Fruit fly (Drosophila melanogaster) whole organism, embryonic: ENCODE measurements around the gene Argk1.
A peak's percentile ranks its signal among the peaks of the same experiment; 100 is the strongest.

Experiments used
- Ada2b ChIP-seq: fragments of 200-800 bp; sonication (Bioruptor generic); IDR thresholded peaks from 2 replicates; pipeline ENCODE4 v1.3.6; 2022; ENCODE audit warnings: missing biosample characterization, missing genetic modification characterization
- Atf3 ChIP-seq: fragments of 200-800 bp; sonication (Bioruptor generic); optimal IDR thresholded peaks from 3 replicates; lab custom pipeline; 2016; ENCODE audit warnings: missing biosample characterization, missing genetic modification characterization
- Atf6 ChIP-seq: fragments of 200-800 bp; sonication (Bioruptor generic); IDR thresholded peaks from 2 replicates; pipeline ENCODE4 v1.3.6; 2022; ENCODE audit warnings: missing biosample characterization, missing genetic modification characterization
- BEAF-32 ChIP-seq: fragments of 200-800 bp; sonication (Bioruptor generic); optimal IDR thresholded peaks from 3 replicates; lab custom pipeline; 2017; ENCODE audit warnings: missing biosample characterization, missing genetic modification characterization, mild to moderate bottlenecking, moderate library complexity, missing genetic modification reagents
- CG11247 ChIP-seq: fragments of 200-800 bp; sonication (Bioruptor generic); IDR thresholded peaks from 2 replicates; pipeline ENCODE4 v1.3.6; 2022; ENCODE audit warnings: missing biosample characterization, missing genetic modification characterization
- CG11504 ChIP-seq: fragments of 200-800 bp; sonication (Bioruptor generic); optimal IDR thresholded peaks from 3 replicates; lab custom pipeline; 2019; ENCODE audit warnings: missing biosample characterization, mild to moderate bottlenecking, missing genetic modification characterization, moderate library complexity
- CG12155 ChIP-seq: fragments of 200-800 bp; sonication (Bioruptor generic); optimal IDR thresholded peaks from 3 replicates; lab custom pipeline; 2016; ENCODE audit warnings: missing biosample characterization, missing genetic modification characterization
- CG13624 ChIP-seq: fragments of 200-800 bp; sonication (Bioruptor generic); optimal IDR thresholded peaks from 2 replicates; lab custom pipeline; 2016; ENCODE audit warnings: missing biosample characterization, missing genetic modification characterization
- CG14965 ChIP-seq: fragments of 200-800 bp; sonication (Bioruptor generic); optimal IDR thresholded peaks from 2 replicates; lab custom pipeline; 2016; ENCODE audit warnings: missing biosample characterization, missing genetic modification characterization, borderline replicate concordance
- CG17361 ChIP-seq: fragments of 200-800 bp; sonication (Bioruptor generic); IDR thresholded peaks from 3 replicates; pipeline ENCODE4 v1.3.6; 2022; ENCODE audit warnings: missing biosample characterization, missing genetic modification characterization
- CG1792 ChIP-seq: fragments of 200-800 bp; sonication (Bioruptor generic); optimal IDR thresholded peaks from 2 replicates; lab custom pipeline; 2016; ENCODE audit warnings: missing biosample characterization, missing genetic modification characterization
- CG18262 ChIP-seq: fragments of 200-800 bp; optimal IDR thresholded peaks from 3 replicates; lab custom pipeline; 2019; ENCODE audit warnings: missing biosample characterization, mild to moderate bottlenecking, missing genetic modification characterization, moderate library complexity
- CG31388 ChIP-seq: fragments of 200-800 bp; sonication (Bioruptor generic); optimal IDR thresholded peaks from 2 replicates; lab custom pipeline; 2016; ENCODE audit warnings: missing biosample characterization, missing genetic modification characterization
- CG34224 ChIP-seq: fragments of 200-800 bp; sonication (Bioruptor generic); IDR thresholded peaks from 3 replicates; pipeline ENCODE4 v1.3.6; 2022; ENCODE audit warnings: missing biosample characterization, missing genetic modification characterization; ENCODE audit not compliant: partially characterized antibody
- CG34376 ChIP-seq: fragments of 200-800 bp; sonication (Bioruptor generic); optimal IDR thresholded peaks from 2 replicates; lab custom pipeline; 2018; ENCODE audit warnings: missing biosample characterization, mild to moderate bottlenecking, missing genetic modification characterization
- CG4707 ChIP-seq: fragments of 200-800 bp; sonication (Bioruptor generic); optimal IDR thresholded peaks from 2 replicates; lab custom pipeline; 2018; ENCODE audit warnings: missing biosample characterization, mild to moderate bottlenecking, missing genetic modification characterization, moderate library complexity
- CG6813 ChIP-seq: fragments of 200-800 bp; sonication (Bioruptor generic); optimal IDR thresholded peaks from 2 replicates; lab custom pipeline; 2017; ENCODE audit warnings: missing biosample characterization, missing genetic modification characterization, mild to moderate bottlenecking, moderate library complexity, missing genetic modification reagents
- CG7963 ChIP-seq: fragments of 200-800 bp; sonication (Bioruptor generic); IDR thresholded peaks from 3 replicates; pipeline ENCODE4 v1.3.6; 2022; ENCODE audit warnings: missing biosample characterization, missing genetic modification characterization; ENCODE audit not compliant: partially characterized antibody
- CG7987 ChIP-seq: fragments of 200-800 bp; sonication (Bioruptor generic); optimal IDR thresholded peaks from 2 replicates; lab custom pipeline; 2018; ENCODE audit warnings: missing biosample characterization, mild to moderate bottlenecking, missing genetic modification characterization, moderate library complexity
- CG8944 ChIP-seq: fragments of 200-800 bp; sonication (Bioruptor generic); optimal IDR thresholded peaks from 3 replicates; lab custom pipeline; 2016; ENCODE audit warnings: missing biosample characterization, missing genetic modification characterization
- CG9437 ChIP-seq: fragments of 200-800 bp; sonication (Bioruptor generic); optimal IDR thresholded peaks from 2 replicates; lab custom pipeline; 2018; ENCODE audit warnings: missing biosample characterization, mild to moderate bottlenecking, missing genetic modification characterization
- CG9797 ChIP-seq: fragments of 200-800 bp; sonication (Bioruptor generic); optimal IDR thresholded peaks from 3 replicates; lab custom pipeline; 2018; ENCODE audit warnings: missing biosample characterization, mild to moderate bottlenecking, missing genetic modification characterization
- HHEX ChIP-seq: fragments of 200-800 bp; sonication (Bioruptor generic); optimal IDR thresholded peaks from 3 replicates; lab custom pipeline; 2017; ENCODE audit warnings: missing biosample characterization, mild to moderate bottlenecking, missing genetic modification characterization, missing genetic modification reagents
- HmgD ChIP-seq: fragments of 200-800 bp; sonication (Bioruptor generic); optimal IDR thresholded peaks from 3 replicates; lab custom pipeline; 2016; ENCODE audit warnings: missing biosample characterization, missing genetic modification characterization
- NK7.1 ChIP-seq: fragments of 200-800 bp; sonication (Bioruptor generic); optimal IDR thresholded peaks from 3 replicates; lab custom pipeline; 2016; ENCODE audit warnings: missing biosample characterization, missing genetic modification characterization
- Nf-YB ChIP-seq: fragments of 200-800 bp; sonication (Bioruptor generic); optimal IDR thresholded peaks from 3 replicates; lab custom pipeline; 2019; ENCODE audit warnings: missing biosample characterization, mild to moderate bottlenecking, missing genetic modification characterization, moderate library complexity
- Ssrp ChIP-seq: fragments of 200-800 bp; sonication (Bioruptor generic); optimal IDR thresholded peaks from 2 replicates; lab custom pipeline; 2018; ENCODE audit warnings: missing biosample characterization, mild to moderate bottlenecking, missing genetic modification characterization, moderate library complexity
- Tbp ChIP-seq: fragments of >200 bp; optimal IDR thresholded peaks from 2 replicates; lab custom pipeline; 2018; ENCODE audit warnings: missing biosample characterization, missing genetic modification characterization
- btn ChIP-seq: fragments of 200-800 bp; sonication (Bioruptor generic); optimal IDR thresholded peaks from 2 replicates; lab custom pipeline; 2016; ENCODE audit warnings: missing biosample characterization, missing genetic modification characterization
- cas ChIP-seq: fragments of 200-800 bp; sonication (Bioruptor generic); IDR thresholded peaks from 2 replicates; pipeline ENCODE4 v1.3.6; 2022; ENCODE audit warnings: missing biosample characterization, missing genetic modification characterization
- caup ChIP-seq: fragments of 200-800 bp; sonication (Bioruptor generic); optimal IDR thresholded peaks from 3 replicates; lab custom pipeline; 2017; ENCODE audit warnings: missing biosample characterization, mild to moderate bottlenecking, missing genetic modification characterization, moderate library complexity; ENCODE audit not compliant: severe bottlenecking
- chm ChIP-seq: fragments of 200-800 bp; sonication (Bioruptor generic); IDR thresholded peaks from 2 replicates; pipeline ENCODE4 v1.3.6; 2022; ENCODE audit warnings: missing biosample characterization, missing genetic modification characterization
- da ChIP-seq: fragments of 200-800 bp; sonication (Bioruptor generic); optimal IDR thresholded peaks from 2 replicates; lab custom pipeline; 2016; ENCODE audit warnings: missing biosample characterization, missing genetic modification characterization
- esg ChIP-seq: fragments of 200-800 bp; sonication (Bioruptor generic); conservative IDR thresholded peaks from 2 replicates; pipeline ENCODE4 v1.3.6; 2022; ENCODE audit warnings: missing biosample characterization, missing genetic modification characterization
- eyg ChIP-seq: fragments of 200-800 bp; sonication (Bioruptor generic); optimal IDR thresholded peaks from 3 replicates; lab custom pipeline; 2016; ENCODE audit warnings: missing biosample characterization, missing genetic modification characterization
- gcm2 ChIP-seq: fragments of 200-800 bp; sonication (Bioruptor generic); optimal IDR thresholded peaks from 2 replicates; lab custom pipeline; 2016; ENCODE audit warnings: missing biosample characterization, missing genetic modification characterization
- gem ChIP-seq: fragments of 200-800 bp; sonication (Bioruptor generic); optimal IDR thresholded peaks from 2 replicates; lab custom pipeline; 2019; ENCODE audit warnings: missing biosample characterization, mild to moderate bottlenecking, missing genetic modification characterization, moderate library complexity
- hth ChIP-seq: fragments of >200 bp; optimal IDR thresholded peaks from 2 replicates; lab custom pipeline; 2017; ENCODE audit warnings: inconsistent platforms
- inv ChIP-seq: fragments of 200-800 bp; sonication (Bioruptor generic); IDR thresholded peaks from 2 replicates; pipeline ENCODE4 v1.3.6; 2022; ENCODE audit warnings: missing biosample characterization, missing genetic modification characterization; ENCODE audit not compliant: partially characterized antibody
- jing ChIP-seq: fragments of 200-800 bp; sonication (Bioruptor generic); optimal IDR thresholded peaks from 2 replicates; lab custom pipeline; 2018; ENCODE audit warnings: missing biosample characterization, mild to moderate bottlenecking, missing genetic modification characterization
- nau ChIP-seq: fragments of 200-800 bp; sonication (Bioruptor generic); optimal IDR thresholded peaks from 3 replicates; lab custom pipeline; 2017; ENCODE audit warnings: missing biosample characterization, mild to moderate bottlenecking, missing genetic modification characterization, missing genetic modification reagents
- oc ChIP-seq: fragments of 200-800 bp; sonication (Bioruptor generic); optimal IDR thresholded peaks from 2 replicates; lab custom pipeline; 2018; ENCODE audit warnings: missing biosample characterization, mild to moderate bottlenecking, missing genetic modification characterization, moderate library complexity
- pfk ChIP-seq: fragments of 200-800 bp; sonication (Bioruptor generic); optimal IDR thresholded peaks from 2 replicates; lab custom pipeline; 2018; ENCODE audit warnings: missing biosample characterization, mild to moderate bottlenecking, missing genetic modification characterization, moderate library complexity
- pnt ChIP-seq: fragments of 200-800 bp; sonication (Bioruptor generic); optimal IDR thresholded peaks from 3 replicates; lab custom pipeline; 2016; ENCODE audit warnings: missing biosample characterization, missing genetic modification characterization
- pros ChIP-seq: fragments of 200-800 bp; sonication (Bioruptor generic); optimal IDR thresholded peaks from 3 replicates; lab custom pipeline; 2019; ENCODE audit warnings: missing biosample characterization, mild to moderate bottlenecking, missing genetic modification characterization, moderate library complexity
- sens ChIP-seq: fragments of 200-800 bp; sonication (Bioruptor generic); peaks from one replicate; lab custom pipeline; 2016; ENCODE audit warnings: missing biosample characterization, missing genetic modification characterization
- ttk ChIP-seq: fragments of 200-800 bp; sonication (Bioruptor generic); IDR thresholded peaks from 2 replicates; pipeline ENCODE4 v2.1.2; 2022; ENCODE audit warnings: missing biosample characterization, missing genetic modification characterization
- vnd ChIP-seq: fragments of 200-800 bp; sonication (Bioruptor generic); IDR thresholded peaks from 3 replicates; pipeline ENCODE4 v1.3.6; 2022; ENCODE audit warnings: missing biosample characterization, missing genetic modification characterization; ENCODE audit not compliant: partially characterized antibody
- zfh1 ChIP-seq: fragments of 200-800 bp; sonication (Bioruptor generic); IDR thresholded peaks from 3 replicates; pipeline ENCODE4 v1.3.6; 2022; ENCODE audit warnings: missing biosample characterization, missing genetic modification characterization

Argk1 gene

dm6 chr3L:9072731-9073385, 7.0 kb upstream of the Argk1 start, which contains the start of the genes CG4911 and CG4942 (continued):
- peak; percentile 71 for TF ChIP-seq CG12155 (GFP tag; lab: Kevin White, UChicago)
- TF ChIP-seq CG31388 (GFP tag; lab: Kevin White, UChicago), result no peak
- TF ChIP-seq Nf-YB (GFP tag; lab: Kevin White, UChicago), result peak; percentile 35
- no peak for TF ChIP-seq CG13624 (GFP tag; lab: Kevin White, UChicago)
- TF ChIP-seq CG1792 (GFP tag; lab: Kevin White, UChicago), result peak; percentile 6
- TF ChIP-seq CG11247, result peak; percentile 68
- TF ChIP-seq BEAF-32 (GFP tag; lab: Kevin White, UChicago), result peak; percentile 49
- peak; percentile 21; the same call in 1 of the 2 replicates for TF ChIP-seq cas (GFP tag; lab: Robert Waterston, UW)
- peak; percentile 88 for TF ChIP-seq CG17361 (GFP tag; lab: Robert Waterston, UW)
- peak; percentile 73 for TF ChIP-seq CG9437
- TF ChIP-seq CG18262 (tag; lab: Kevin White, UChicago), result peak; percentile 75
- TF ChIP-seq eyg (GFP tag; lab: Kevin White, UChicago), result no peak
- TF ChIP-seq Ssrp (tag; lab: Kevin White, UChicago), result peak; percentile 76
- TF ChIP-seq gcm2 (GFP tag; lab: Kevin White, UChicago), result no peak
- TF ChIP-seq esg (GFP tag; lab: Robert Waterston, UW), result peak; percentile 44; the same call in 1 of the 2 replicates
- TF ChIP-seq Atf3, result peak; percentile 43
- peak; percentile 75 for TF ChIP-seq CG11504 (tag; lab: Kevin White, UChicago)
- no peak for TF ChIP-seq hth (lab: Kevin White, UChicago)
- TF ChIP-seq NK7.1 (GFP tag; lab: Kevin White, UChicago), result no peak
- TF ChIP-seq CG14965, result no peak
- TF ChIP-seq HHEX, result peak; percentile 40
- TF ChIP-seq CG34224 (GFP tag; lab: Robert Waterston, UW), result no peak; the same call in 2 of the 3 replicates
- peak; percentile 31 for TF ChIP-seq pnt
- peak; percentile 71 for TF ChIP-seq CG8944 (GFP tag; lab: Kevin White, UChicago)
- TF ChIP-seq HmgD, result peak; percentile 32
- TF ChIP-seq Ada2b, result peak; percentile 64
- no peak for TF ChIP-seq chm
- no peak for TF ChIP-seq btn
- peak; percentile 33 for TF ChIP-seq caup (GFP tag; lab: Kevin White, UChicago)
- no peak for TF ChIP-seq CG4707 (GFP tag; lab: Kevin White, UChicago)
- TF ChIP-seq CG6813 (GFP tag; lab: Kevin White, UChicago), result no peak
- TF ChIP-seq Tbp (GFP tag; lab: Kevin White, UChicago), result peak; percentile 58
- TF ChIP-seq Atf6, result peak; percentile 69
- TF ChIP-seq oc, result no peak
- peak; percentile 6 for TF ChIP-seq jing (GFP tag; lab: Kevin White, UChicago)
- TF ChIP-seq pfk (GFP tag; lab: Kevin White, UChicago), result no peak
- TF ChIP-seq zfh1, result peak; percentile 69; the same call in 2 of the 3 replicates
- peak; percentile 3 for TF ChIP-seq CG34376 (GFP tag; lab: Kevin White, UChicago)
- peak; percentile 49 for TF ChIP-seq ttk (GFP tag; lab: Robert Waterston, UW)
- no peak for TF ChIP-seq CG7987 (GFP tag; lab: Kevin White, UChicago)
- TF ChIP-seq inv (GFP tag; lab: Robert Waterston, UW), result no peak
- TF ChIP-seq sens, result peak; percentile 97
- TF ChIP-seq nau (GFP tag; lab: Kevin White, UChicago), result peak; percentile 32
- TF ChIP-seq CG9797 (GFP tag; lab: Kevin White, UChicago), result peak; percentile 79
- no peak for TF ChIP-seq vnd (GFP tag; lab: Robert Waterston, UW)
- TF ChIP-seq CG7963 (GFP tag; lab: Robert Waterston, UW), result no peak
- peak; percentile 81 for TF ChIP-seq gem (tag; lab: Kevin White, UChicago)
- TF ChIP-seq da (GFP tag; lab: Kevin White, UChicago), result no peak
- no peak for TF ChIP-seq pros (GFP tag; lab: Kevin White, UChicago)
